Fruit fly (Drosophila melanogaster) whole organism, embryonic: ENCODE measurements around the gene ND-B17.

Source experiments
- Aef1 ChIP-seq: fragments of 200-800 bp; sonication (Bioruptor generic); IDR thresholded peaks from 3 replicates; pipeline ENCODE4 v1.3.6; 2022; ENCODE audit warnings: missing biosample characterization, missing genetic modification characterization
- Atf3 ChIP-seq: fragments of 200-800 bp; sonication (Bioruptor generic); optimal IDR thresholded peaks from 3 replicates; lab custom pipeline; 2016; ENCODE audit warnings: missing biosample characterization, missing genetic modification characterization
- B-H2 ChIP-seq: fragments of 200-800 bp; sonication (Bioruptor generic); optimal IDR thresholded peaks from 2 replicates; lab custom pipeline; 2018; ENCODE audit warnings: missing biosample characterization, mild to moderate bottlenecking, missing genetic modification characterization
- CG10267 ChIP-seq: fragments of 200-800 bp; sonication (Bioruptor generic); optimal IDR thresholded peaks from 2 replicates; lab custom pipeline; 2018; ENCODE audit warnings: missing biosample characterization, mild to moderate bottlenecking, missing genetic modification characterization, moderate library complexity
- CG10654 ChIP-seq: fragments of 200-800 bp; sonication (Bioruptor generic); optimal IDR thresholded peaks from 2 replicates; lab custom pipeline; 2016; ENCODE audit warnings: missing biosample characterization, missing genetic modification characterization
- CG11504 ChIP-seq: fragments of 200-800 bp; sonication (Bioruptor generic); optimal IDR thresholded peaks from 3 replicates; lab custom pipeline; 2019; ENCODE audit warnings: missing biosample characterization, mild to moderate bottlenecking, missing genetic modification characterization, moderate library complexity
- CG11723 ChIP-seq: fragments of 200-800 bp; sonication (Bioruptor generic); optimal IDR thresholded peaks from 2 replicates; lab custom pipeline; 2017; ENCODE audit warnings: missing biosample characterization, mild to moderate bottlenecking, missing genetic modification characterization
- CG12769 ChIP-seq: fragments of 200-800 bp; sonication (Bioruptor generic); optimal IDR thresholded peaks from 2 replicates; lab custom pipeline; 2019; ENCODE audit warnings: missing biosample characterization, mild to moderate bottlenecking, missing genetic modification characterization, moderate library complexity
- CG13287 ChIP-seq: fragments of 200-800 bp; sonication (Bioruptor generic); IDR thresholded peaks from 2 replicates; pipeline ENCODE4 v1.3.6; 2022; ENCODE audit warnings: missing biosample characterization, missing genetic modification characterization; ENCODE audit not compliant: partially characterized antibody
- CG14441 ChIP-seq: fragments of 200-800 bp; sonication (Bioruptor generic); IDR thresholded peaks from 2 replicates; pipeline ENCODE4 v1.3.6; 2022; ENCODE audit warnings: missing biosample characterization, missing genetic modification characterization
- CG14667 ChIP-seq: fragments of 200-800 bp; sonication (Bioruptor generic); IDR thresholded peaks from 2 replicates; pipeline ENCODE4 v1.3.6; 2022; ENCODE audit warnings: missing biosample characterization, missing genetic modification characterization
- CG1529 ChIP-seq: fragments of 200-800 bp; sonication (Bioruptor generic); optimal IDR thresholded peaks from 3 replicates; lab custom pipeline; 2018; ENCODE audit warnings: missing biosample characterization, missing genetic modification characterization
- CG16863 ChIP-seq: fragments of 200-800 bp; sonication (Bioruptor generic); optimal IDR thresholded peaks from 3 replicates; lab custom pipeline; 2016; ENCODE audit warnings: missing biosample characterization, missing genetic modification characterization
- CG17829 ChIP-seq: fragments of 200-800 bp; optimal IDR thresholded peaks from 2 replicates; lab custom pipeline; 2019; ENCODE audit warnings: missing biosample characterization, mild to moderate bottlenecking, missing genetic modification characterization, moderate library complexity
- CG4730 ChIP-seq: fragments of 200-800 bp; sonication (Bioruptor generic); IDR thresholded peaks from 2 replicates; pipeline ENCODE4 v1.3.6; 2022; ENCODE audit warnings: missing biosample characterization, missing genetic modification characterization
- CG5953 ChIP-seq: fragments of 200-800 bp; sonication (Bioruptor generic); IDR thresholded peaks from 2 replicates; pipeline ENCODE4 v1.3.6; 2022; ENCODE audit warnings: missing biosample characterization, missing genetic modification characterization
- CG6813 ChIP-seq: fragments of 200-800 bp; sonication (Bioruptor generic); optimal IDR thresholded peaks from 2 replicates; lab custom pipeline; 2017; ENCODE audit warnings: missing biosample characterization, missing genetic modification characterization, mild to moderate bottlenecking, moderate library complexity, missing genetic modification reagents
- CG8290 ChIP-seq, 3 experiments: fragments of 200-800 bp; sonication (Bioruptor generic); optimal IDR thresholded peaks; 2 replicates each; lab custom pipeline; 2016 to 2019; ENCODE audit warnings: missing biosample characterization in 3 of 3, missing genetic modification characterization in 3 of 3, mild to moderate bottlenecking in 2 of 3, moderate library complexity in 1 of 3
- CG8478 ChIP-seq: fragments of >200 bp; optimal IDR thresholded peaks from 2 replicates; lab custom pipeline; 2018
- CG8924 ChIP-seq: fragments of 200-800 bp; optimal IDR thresholded peaks from 3 replicates; lab custom pipeline; 2019; ENCODE audit warnings: missing biosample characterization, mild to moderate bottlenecking, missing genetic modification characterization, moderate library complexity
- CHES-1-like ChIP-seq: fragments of 200-800 bp; sonication (Bioruptor generic); optimal IDR thresholded peaks from 2 replicates; lab custom pipeline; 2016; ENCODE audit warnings: missing biosample characterization, missing genetic modification characterization
- E2f1 ChIP-seq: fragments of 200-800 bp; sonication (Bioruptor generic); IDR thresholded peaks from 2 replicates; pipeline ENCODE4 v1.3.6; 2022; ENCODE audit warnings: missing biosample characterization, missing genetic modification characterization
- Eip74EF ChIP-seq, 2 experiments: fragments of 200-800 bp in 1 of 2; fragments of >200 bp in 1 of 2; sonication (Bioruptor generic) in 1 of 2; optimal IDR thresholded peaks; 2 replicates each; lab custom pipeline; 2017 to 2019; ENCODE audit warnings: missing biosample characterization in 2 of 2, missing genetic modification characterization in 2 of 2, mild to moderate bottlenecking in 1 of 2, moderate library complexity in 1 of 2
- Gug ChIP-seq: fragments of 200-800 bp; sonication (Bioruptor generic); IDR thresholded peaks from 4 replicates; pipeline ENCODE4 v1.3.6; 2022; ENCODE audit warnings: missing biosample characterization, missing genetic modification characterization
- HLH3B ChIP-seq: fragments of 200-800 bp; sonication (Bioruptor generic); IDR thresholded peaks from 2 replicates; pipeline ENCODE4 v1.3.6; 2022; ENCODE audit warnings: missing biosample characterization, missing genetic modification characterization
- Meics ChIP-seq: fragments of 200-800 bp; sonication (Bioruptor generic); optimal IDR thresholded peaks from 2 replicates; lab custom pipeline; 2017; ENCODE audit warnings: missing biosample characterization, mild to moderate bottlenecking, missing genetic modification characterization
- Optix ChIP-seq: fragments of 200-800 bp; sonication (Bioruptor generic); IDR thresholded peaks from 3 replicates; pipeline ENCODE4 v1.3.6; 2022; ENCODE audit warnings: missing biosample characterization, missing genetic modification characterization
- PHDP ChIP-seq: fragments of 200-800 bp; sonication (Bioruptor generic); optimal IDR thresholded peaks from 3 replicates; lab custom pipeline; 2018; ENCODE audit warnings: missing biosample characterization, mild to moderate bottlenecking, missing genetic modification characterization, moderate library complexity
- Pdp1 ChIP-seq, 2 experiments: fragments of 200-800 bp; sonication (Bioruptor generic); optimal IDR thresholded peaks; 3 replicates each; lab custom pipeline; 2016; ENCODE audit warnings: missing biosample characterization in 2 of 2, missing genetic modification characterization in 2 of 2, mild to moderate bottlenecking in 1 of 2, moderate library complexity in 1 of 2
- Rfx ChIP-seq: fragments of 200-800 bp; sonication (Bioruptor generic); IDR thresholded peaks from 2 replicates; pipeline ENCODE4 v1.3.6; 2022; ENCODE audit warnings: missing biosample characterization, missing genetic modification characterization
- Six4 ChIP-seq: fragments of 200-800 bp; sonication (Bioruptor generic); optimal IDR thresholded peaks from 2 replicates; lab custom pipeline; 2016; ENCODE audit warnings: missing biosample characterization, missing genetic modification characterization
- Ssrp ChIP-seq: fragments of 200-800 bp; sonication (Bioruptor generic); optimal IDR thresholded peaks from 2 replicates; lab custom pipeline; 2018; ENCODE audit warnings: missing biosample characterization, mild to moderate bottlenecking, missing genetic modification characterization, moderate library complexity
- Taf1 ChIP-seq: fragments of 200-800 bp; sonication (Bioruptor generic); IDR thresholded peaks from 2 replicates; pipeline ENCODE4 v1.3.6; 2022; ENCODE audit warnings: missing biosample characterization, missing genetic modification characterization
- Vsx1 ChIP-seq: fragments of 200-800 bp; sonication (Bioruptor generic); optimal IDR thresholded peaks from 2 replicates; lab custom pipeline; 2017; ENCODE audit warnings: missing biosample characterization, mild to moderate bottlenecking, missing genetic modification characterization, missing genetic modification reagents
- Xbp1 ChIP-seq: fragments of 200-800 bp; sonication (Bioruptor generic); optimal IDR thresholded peaks from 3 replicates; lab custom pipeline; 2016; ENCODE audit warnings: missing biosample characterization, mild to moderate bottlenecking, missing genetic modification characterization
- ara ChIP-seq: fragments of 200-800 bp; sonication (Bioruptor generic); IDR thresholded peaks from 2 replicates; pipeline ENCODE4 v1.3.6; 2022; ENCODE audit warnings: missing biosample characterization, missing genetic modification characterization
- br ChIP-seq: fragments of >200 bp; optimal IDR thresholded peaks from 2 replicates; lab custom pipeline; 2017
- cad ChIP-seq: fragments of >200 bp; optimal IDR thresholded peaks from 2 replicates; lab custom pipeline; 2017; ENCODE audit warnings: missing biosample characterization, missing genetic modification characterization
- disco-r ChIP-seq: fragments of 200-800 bp; sonication (Bioruptor generic); optimal IDR thresholded peaks from 2 replicates; lab custom pipeline; 2016; ENCODE audit warnings: missing biosample characterization, missing genetic modification characterization
- fd102C ChIP-seq: fragments of 200-800 bp; sonication (Bioruptor generic); optimal IDR thresholded peaks from 2 replicates; lab custom pipeline; 2018; ENCODE audit warnings: missing biosample characterization, mild to moderate bottlenecking, missing genetic modification characterization, moderate library complexity
- ftz-f1 ChIP-seq: fragments of 200-800 bp; sonication (Bioruptor generic); optimal IDR thresholded peaks from 2 replicates; lab custom pipeline; 2016; ENCODE audit warnings: missing biosample characterization, missing genetic modification characterization
- ham ChIP-seq: fragments of 200-800 bp; sonication (Bioruptor generic); IDR thresholded peaks from 2 replicates; pipeline ENCODE4 v1.3.6; 2022; ENCODE audit warnings: missing biosample characterization, missing genetic modification characterization
- insv ChIP-seq, 2 experiments: fragments of 200-800 bp; sonication (Bioruptor generic); optimal IDR thresholded peaks; 3 replicates each; lab custom pipeline; 2016 to 2018; ENCODE audit warnings: missing biosample characterization in 2 of 2, missing genetic modification characterization in 2 of 2
- maf-S ChIP-seq: fragments of 200-800 bp; sonication (Bioruptor generic); optimal IDR thresholded peaks from 2 replicates; lab custom pipeline; 2016; ENCODE audit warnings: missing biosample characterization, missing genetic modification characterization
- pho ChIP-seq: fragments of 200-800 bp; sonication (Bioruptor generic); optimal IDR thresholded peaks from 2 replicates; lab custom pipeline; 2016; ENCODE audit warnings: missing biosample characterization, missing genetic modification characterization
- sens ChIP-seq: fragments of 200-800 bp; sonication (Bioruptor generic); peaks from one replicate; lab custom pipeline; 2016; ENCODE audit warnings: missing biosample characterization, missing genetic modification characterization
- sna ChIP-seq: fragments of 200-800 bp; sonication (Bioruptor generic); IDR thresholded peaks from 2 replicates; pipeline ENCODE4 v1.3.6; 2022; ENCODE audit warnings: missing biosample characterization, missing genetic modification characterization; ENCODE audit not compliant: partially characterized antibody
- trh ChIP-seq: fragments of 200-800 bp; sonication (Bioruptor generic); optimal IDR thresholded peaks from 2 replicates; lab custom pipeline; 2016; ENCODE audit warnings: missing biosample characterization, missing genetic modification characterization
- zen2 ChIP-seq: fragments of 200-800 bp; sonication (Bioruptor generic); IDR thresholded peaks from 3 replicates; pipeline ENCODE4 v1.3.6; 2022; ENCODE audit warnings: missing biosample characterization, missing genetic modification characterization; ENCODE audit not compliant: partially characterized antibody

The ND-B17 gene

DNA sequence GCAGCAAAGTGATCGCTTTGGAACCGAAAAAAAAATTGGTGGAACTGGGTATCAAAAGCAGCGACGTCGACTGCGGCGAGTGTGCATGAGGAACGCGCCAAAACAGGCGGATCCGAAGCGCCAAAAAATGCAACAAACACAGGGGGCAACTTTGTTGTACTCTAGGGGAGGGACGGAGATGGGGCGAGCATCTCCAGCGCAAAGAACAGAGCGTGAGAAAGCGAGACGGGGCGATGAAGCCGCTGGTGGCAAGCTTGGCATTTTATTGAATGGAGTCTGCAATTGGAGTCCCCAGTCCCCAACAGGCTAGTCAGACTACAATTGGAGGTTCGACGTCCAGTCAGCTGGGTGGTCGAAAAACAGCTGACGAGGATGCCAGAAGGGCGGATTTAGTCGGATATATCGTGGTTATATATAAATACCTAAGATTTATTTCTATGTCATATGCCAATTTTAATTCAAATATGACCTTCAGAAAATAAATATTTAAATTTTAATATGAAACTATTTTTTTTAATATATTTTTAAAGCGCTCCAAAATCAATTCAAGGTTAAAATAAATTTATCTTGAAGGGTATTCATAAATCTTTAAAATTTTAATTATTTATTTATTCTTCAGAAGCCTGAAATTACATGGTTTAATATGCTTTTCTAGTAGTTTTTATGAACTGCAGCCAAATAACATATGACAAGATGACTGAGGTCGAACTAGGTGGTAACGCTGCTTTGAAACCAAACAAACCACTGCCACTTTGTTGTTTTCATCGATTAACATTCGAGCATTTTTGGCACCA lies 4.1 kb downstream of the ND-B17 start (continued):
- TF ChIP-seq CG4730 (GFP tag; lab: Robert Waterston, UW) (peak; percentile 70), ara (GFP tag; lab: Robert Waterston, UW) (no peak; the same call in 1 of the 2 replicates), sens (peak; percentile 90), CHES-1-like (GFP tag; lab: Kevin White, UChicago) (peak; percentile 7), Rfx (GFP tag; lab: Robert Waterston, UW) (peak; percentile 78), ham (GFP tag; lab: Robert Waterston, UW) (no peak), CG8290 (GFP tag; optimal IDR thresholded peaks at IDR 0.05; lab: Kevin White, UChicago) (peak; percentile 73), CG8290 (tag; optimal IDR thresholded peaks at IDR 0.05; lab: Kevin White, UChicago) (peak in 1 of 2 experiments; percentile 34), sna (GFP tag; lab: Robert Waterston, UW) (no peak), pho (GFP tag; lab: Kevin White, UChicago) (peak; percentile 1), Taf1 (GFP tag; lab: Robert Waterston, UW) (peak; percentile 41; the same call in 1 of the 2 replicates), Pdp1 (GFP tag; optimal IDR thresholded peaks at IDR 0.05; lab: Kevin White, UChicago) (peak; percentile 25 to 44), CG16863 (GFP tag; lab: Kevin White, UChicago) (peak; percentile 43), CG8478 (lab: Kevin White, UChicago) (no peak), CG14667 (GFP tag; lab: Robert Waterston, UW) (peak; percentile 73), CG6813 (peak; percentile 87), CG10267 (tag; lab: Kevin White, UChicago) (peak; percentile 88), B-H2 (GFP tag; lab: Kevin White, UChicago) (peak; percentile 84), CG13287 (GFP tag; lab: Robert Waterston, UW) (no peak), Vsx1 (GFP tag; lab: Kevin White, UChicago) (peak; percentile 79), CG10654 (GFP tag; lab: Kevin White, UChicago) (peak; percentile 81), CG8924 (tag; lab: Kevin White, UChicago) (peak; percentile 96), insv (GFP tag; optimal IDR thresholded peaks at IDR 0.05; lab: Kevin White, UChicago) (peak in 1 of 2 experiments; percentile 27), Xbp1 (peak; percentile 87), zen2 (GFP tag; lab: Robert Waterston, UW) (no peak), trh (GFP tag; lab: Kevin White, UChicago) (peak; percentile 72), Gug (GFP tag; lab: Robert Waterston, UW) (peak; percentile 28; the same call in 1 of the 4 replicates), CG11723 (GFP tag; lab: Kevin White, UChicago) (peak; percentile 81), Eip74EF (GFP tag; optimal IDR thresholded peaks at IDR 0.05; lab: Kevin White, UChicago) (peak in 1 of 2 experiments; percentile 90), cad (no peak), Six4 (peak; percentile 87), maf-S (no peak), br (lab: Kevin White, UChicago) (no peak), Ssrp (tag; lab: Kevin White, UChicago) (peak; percentile 95), ftz-f1 (no peak), PHDP (tag; lab: Kevin White, UChicago) (peak; percentile 91), CG11504 (tag; lab: Kevin White, UChicago) (peak; percentile 95), CG12769 (tag; lab: Kevin White, UChicago) (peak; percentile 50), fd102C (GFP tag; lab: Kevin White, UChicago) (no peak), CG14441 (GFP tag; lab: Robert Waterston, UW) (peak; percentile 72; the same call in 1 of the 2 replicates), Atf3 (no peak), CG17829 (peak; percentile 96), Optix (peak; percentile 72; the same call in 2 of the 3 replicates), HLH3B (GFP tag; lab: Robert Waterston, UW) (peak; percentile 73), CG5953 (GFP tag; lab: Robert Waterston, UW) (peak; percentile 43; the same call in 1 of the 2 replicates), Aef1 (GFP tag; lab: Robert Waterston, UW) (peak; percentile 65; the same call in 2 of the 3 replicates), CG1529 (GFP tag; lab: Kevin White, UChicago) (peak; percentile 84), E2f1 (GFP tag; lab: Robert Waterston, UW) (peak; percentile 39; the same call in 1 of the 2 replicates), disco-r (GFP tag; lab: Kevin White, UChicago) (no peak), Meics (GFP tag; lab: Kevin White, UChicago) (peak; percentile 94)
